Worm (Caenorhabditis elegans) whole organism, L4 larva: ENCODE measurements around the gene F27E5.3.

Experiments
- ama-1 ChIP-seq: fragments of 150-350 bp; optimal IDR thresholded peaks from 2 replicates; lab custom pipeline; 2014; ENCODE audit warnings: inconsistent platforms, mixed read lengths
- dpl-1 ChIP-seq: fragments of 150-350 bp; optimal IDR thresholded peaks from 2 replicates; lab custom pipeline; 2014; ENCODE audit warnings: missing biosample characterization, missing genetic modification reagents, missing genetic modification characterization
- hlh-30 ChIP-seq: sonication (generic microtip); optimal IDR thresholded peaks from 2 replicates; lab custom pipeline; 2017; ENCODE audit warnings: antibody characterized with exemption, mild to moderate bottlenecking, missing genetic modification characterization, missing compliant biosample characterization; ENCODE audit not compliant: insufficient read depth
- nhr-237 ChIP-seq: sonication (generic microtip); optimal IDR thresholded peaks from 2 replicates; lab custom pipeline; 2017; ENCODE audit warnings: missing biosample characterization, missing genetic modification characterization
- nhr-6 ChIP-seq: fragments of 150-350 bp; optimal IDR thresholded peaks from 2 replicates; lab custom pipeline; 2014; ENCODE audit warnings: missing biosample characterization, missing genetic modification characterization
- unc-62 ChIP-seq, 3 experiments: fragments of 150-350 bp in 1 of 3; sonication (generic microtip); optimal IDR thresholded peaks in 2 of 3; peaks in 1 of 3; 1 replicate in 1 of 3; 2 replicates in 2 of 3; lab custom pipeline; 2014 to 2017; ENCODE audit warnings: missing biosample characterization in 3 of 3, missing genetic modification characterization in 3 of 3, missing genetic modification reagents in 3 of 3, missing genotype in 1 of 3

DNA sequence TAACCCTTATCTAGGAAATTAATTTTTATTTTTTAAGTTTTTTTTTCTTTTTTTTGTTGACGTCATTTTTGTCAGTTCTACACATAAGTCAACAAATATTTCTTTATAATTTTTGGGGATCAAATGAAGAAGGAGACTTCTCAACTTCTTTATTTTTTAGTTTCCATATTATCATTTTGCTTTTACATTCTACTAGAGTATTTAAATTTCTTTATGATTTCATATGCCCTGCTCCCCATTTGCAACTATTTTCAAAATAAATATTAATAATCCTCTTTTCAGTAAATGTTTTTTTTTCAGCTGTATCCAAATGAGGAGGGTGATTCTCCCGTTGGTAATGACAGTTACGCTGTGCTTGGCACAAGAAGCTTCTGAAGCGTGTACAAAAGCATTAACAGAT, 6.6 kb downstream of the F27E5.3 start, which contains the start of gene phg-1:
- TF ChIP-seq hlh-30: no peak
- TF ChIP-seq nhr-6 (tag; lab: Kevin White, UChicago): no peak
- TF ChIP-seq unc-62 (GFP tag; optimal IDR thresholded peaks at IDR 0.05 in 1 of 2; lab: Kevin White, UChicago): no peak
- no peak for TF ChIP-seq unc-62 (tag; optimal IDR thresholded peaks at IDR 0.05; lab: Kevin White, UChicago)
- TF ChIP-seq ama-1: no peak
- TF ChIP-seq nhr-237 (tag; lab: Kevin White, UChicago): no peak
- TF ChIP-seq dpl-1 (GFP tag; lab: Kevin White, UChicago): no peak
